Worm (Caenorhabditis elegans): ENCODE data around the gene B0035.15.

The B0035.15 gene

DNA sequence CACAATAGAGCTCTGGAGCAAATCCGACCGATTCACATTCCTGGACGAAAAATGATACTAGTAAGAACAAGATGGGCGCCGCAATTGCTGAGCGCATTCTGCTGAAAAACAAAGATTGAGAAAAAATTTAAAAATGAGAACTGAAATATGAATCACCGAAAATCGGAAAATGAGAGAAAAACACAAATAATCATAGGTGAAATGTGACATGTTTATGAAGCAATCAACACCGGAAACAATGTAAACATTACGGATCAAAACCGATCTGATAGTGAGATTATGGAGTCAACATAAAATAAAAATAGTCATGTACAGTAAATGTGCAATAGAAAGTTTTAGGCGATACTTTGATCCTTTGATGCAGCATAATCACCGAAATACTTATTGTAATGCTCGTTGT, 15.8 kb upstream of the B0035.15 start, which contains the start of gene dnj-2:
Gene dnj-2 (minus strand): TSS at position 101 of the 400 bp plus-strand sequence.
- TF ChIP-seq sox-4 (tag; optimal IDR thresholded peaks at IDR 0.05) (no peak), ztf-16 (tag; optimal IDR thresholded peaks at IDR 0.05) (no peak), che-1 (tag; optimal IDR thresholded peaks at IDR 0.05) (no peak), madf-2 (tag; optimal IDR thresholded peaks at IDR 0.05) (no peak), C38D4.7 (GFP tag; optimal IDR thresholded peaks at IDR 0.05) (no peak), ets-4 (tag; optimal IDR thresholded peaks at IDR 0.05) (no peak), fax-1 (tag; optimal IDR thresholded peaks at IDR 0.05) (no peak), F13H6.1 (tag; optimal IDR thresholded peaks at IDR 0.05) (no peak), npax-4 (tag; optimal IDR thresholded peaks at IDR 0.05) (no peak), ceh-45 (GFP tag; IDR thresholded peaks at IDR 0.05) (no peak), fkh-10 (GFP tag; optimal IDR thresholded peaks at IDR 0.05) (no peak), ceh-2 (tag; optimal IDR thresholded peaks at IDR 0.05) (no peak), K09A11.1 (tag; optimal IDR thresholded peaks at IDR 0.05; ENCODE audit: insufficient read depth) (no peak), unc-3 (GFP tag; conservative IDR thresholded peaks at IDR 0.05) (no peak), unc-3 (tag; optimal IDR thresholded peaks at IDR 0.05) (no peak), dve-1 (tag; optimal IDR thresholded peaks at IDR 0.05) (no peak), C08G9.2 (tag; optimal IDR thresholded peaks at IDR 0.05) (no peak), ceh-9 (tag; optimal IDR thresholded peaks at IDR 0.05) (no peak), T23F11.4 (GFP tag; optimal IDR thresholded peaks at IDR 0.05) (no peak)

DNA sequence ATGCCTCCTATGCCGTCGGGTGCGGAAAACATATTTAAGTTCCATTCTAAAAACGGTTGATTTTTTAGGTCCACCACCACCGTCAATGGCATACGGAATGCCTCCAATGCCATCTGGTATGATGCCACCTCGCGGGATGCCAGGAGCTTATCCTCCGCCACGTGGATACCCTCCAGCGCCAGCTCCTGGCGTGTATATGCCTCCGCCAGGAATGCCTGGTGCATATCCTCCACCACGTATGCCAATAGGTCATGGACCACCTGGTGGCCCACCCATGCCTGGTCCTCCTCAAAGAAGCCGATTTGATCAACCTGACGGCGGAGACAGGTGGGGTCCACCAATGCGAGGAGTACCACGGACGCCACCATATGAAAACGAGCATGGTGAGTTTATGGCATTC, 13.4 kb upstream of the B0035.15 start:
- TF ChIP-seq rnt-1 (tag; optimal IDR thresholded peaks at IDR 0.05) (no peak), ceh-45 (GFP tag; IDR thresholded peaks at IDR 0.05) (no peak), sdc-2 (tag; optimal IDR thresholded peaks at IDR 0.05) (no peak), dmd-4 (tag; optimal IDR thresholded peaks at IDR 0.05; ENCODE audit: borderline replicate concordance) (no peak), gmeb-2 (tag; optimal IDR thresholded peaks at IDR 0.05) (no peak), Y22D7AL.16 (tag; optimal IDR thresholded peaks at IDR 0.05) (no peak), pqm-1 (tag; optimal IDR thresholded peaks at IDR 0.05) (no peak), tbx-2 (tag; optimal IDR thresholded peaks at IDR 0.05) (no peak), hlh-8 (tag; optimal IDR thresholded peaks at IDR 0.05) (no peak), hlh-6 (tag; optimal IDR thresholded peaks at IDR 0.05) (no peak), ttx-3 (tag; optimal IDR thresholded peaks at IDR 0.05) (no peak)

DNA sequence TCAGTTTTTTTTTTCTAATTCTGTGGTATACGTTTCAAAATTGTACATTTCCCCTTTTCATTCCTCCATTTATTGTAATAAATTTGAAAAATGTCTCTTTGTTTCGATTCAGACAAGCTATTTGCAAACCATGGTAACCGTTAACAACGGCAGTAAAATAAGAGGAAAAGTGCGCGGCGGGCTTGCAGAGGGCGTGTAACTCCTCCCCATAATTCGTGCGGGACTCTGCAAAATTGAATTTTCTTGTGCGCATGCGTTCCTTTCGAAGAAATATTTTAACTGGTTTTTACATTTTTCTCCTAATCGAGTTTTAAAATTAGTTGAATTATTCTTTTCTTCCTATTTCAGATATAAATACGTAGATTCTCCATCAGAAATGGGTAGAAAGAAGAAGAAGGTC, 12.6 kb upstream of the B0035.15 start, which contains the start of gene znf-207:
Gene znf-207 (plus strand): TSS at position 349 of the 400 bp plus-strand sequence.
- TF ChIP-seq ceh-45 (GFP tag; IDR thresholded peaks at IDR 0.05) (no peak), fax-1 (tag; optimal IDR thresholded peaks at IDR 0.05) (peak; percentile 54), elt-2 (tag; optimal IDR thresholded peaks at IDR 0.05) (peak; percentile 78), eyg-1 (tag; optimal IDR thresholded peaks at IDR 0.05) (peak; percentile 32), Y22D7AL.16 (tag; optimal IDR thresholded peaks at IDR 0.05) (no peak), ceh-34 (tag; optimal IDR thresholded peaks at IDR 0.05) (peak; percentile 59), ahr-1 (tag; optimal IDR thresholded peaks at IDR 0.05) (peak; percentile 8), ceh-48 (tag; optimal IDR thresholded peaks at IDR 0.05) (no peak), unc-3 (GFP tag; conservative IDR thresholded peaks at IDR 0.05) (no peak), unc-3 (tag; optimal IDR thresholded peaks at IDR 0.05) (peak; percentile 65), pha-4 (tag; optimal IDR thresholded peaks at IDR 0.05) (no peak), npax-4 (tag; optimal IDR thresholded peaks at IDR 0.05) (no peak), unc-42 (tag; optimal IDR thresholded peaks at IDR 0.05) (peak; percentile 99), ztf-16 (tag; optimal IDR thresholded peaks at IDR 0.05) (no peak), ceh-31 (tag; optimal IDR thresholded peaks at IDR 0.05) (peak; percentile 82), zip-5 (tag; optimal IDR thresholded peaks at IDR 0.05) (peak; percentile 42), hlh-8 (tag; optimal IDR thresholded peaks at IDR 0.05) (no peak), lin-11 (tag; optimal IDR thresholded peaks at IDR 0.05) (peak; percentile 18), nhr-232 (tag; optimal IDR thresholded peaks at IDR 0.05) (peak; percentile 45), syd-9 (tag; optimal IDR thresholded peaks at IDR 0.05) (peak; percentile 31), unc-86 (tag; optimal IDR thresholded peaks at IDR 0.05) (no peak), ref-2 (tag; optimal IDR thresholded peaks at IDR 0.05) (peak; percentile 60), dmd-4 (tag; optimal IDR thresholded peaks at IDR 0.05; ENCODE audit: borderline replicate concordance) (peak; percentile 45), K09A11.1 (tag; optimal IDR thresholded peaks at IDR 0.05; ENCODE audit: insufficient read depth) (peak; percentile 54), mec-3 (tag; optimal IDR thresholded peaks at IDR 0.05; ENCODE audit: borderline replicate concordance) (no peak), ama-1 (optimal IDR thresholded peaks at IDR 0.05) (no peak), hlh-15 (tag; optimal IDR thresholded peaks at IDR 0.05) (peak; percentile 12), pros-1 (tag; optimal IDR thresholded peaks at IDR 0.05) (no peak), elt-4 (tag; optimal IDR thresholded peaks at IDR 0.05) (no peak), C38D4.7 (GFP tag; optimal IDR thresholded peaks at IDR 0.05) (peak; percentile 28), ceh-9 (tag; optimal IDR thresholded peaks at IDR 0.05) (no peak), pag-3 (tag; optimal IDR thresholded peaks at IDR 0.05; ENCODE audit: borderline replicate concordance) (no peak), F13H6.1 (tag; optimal IDR thresholded peaks at IDR 0.05) (peak; percentile 45)
